Fruit fly (Drosophila melanogaster): Measurements from ENCODE around the gene Or22b.

- TF ChIP-seq insv (optimal IDR thresholded peaks at IDR 0.05) (no peak), Sin3A (optimal IDR thresholded peaks at IDR 0.05) (no peak), Myc (optimal IDR thresholded peaks at IDR 0.05) (no peak), ttk (optimal IDR thresholded peaks at IDR 0.05) (no peak)
Measured at dm6 chr2L:1493770-1494169, 28.7 kb upstream of the Or22b start, which contains the start of gene CG33128.

All from Kc167 (cell line).